Fruit fly (Drosophila melanogaster): ENCODE measurements around the gene CG7627.

The CG7627 gene

dm6 chr2L:8362273-8362954, at the start of gene CG7627:
TSS of gene CG7627 (minus strand) at chr2L:8362469.
- no peak for TF ChIP-seq psq (optimal IDR thresholded peaks at IDR 0.05)
- TF ChIP-seq Sin3A (optimal IDR thresholded peaks at IDR 0.05) = no peak
- TF ChIP-seq insv (optimal IDR thresholded peaks at IDR 0.05) = no peak
- TF ChIP-seq ttk (optimal IDR thresholded peaks at IDR 0.05) = no peak
- TF ChIP-seq h (optimal IDR thresholded peaks at IDR 0.05) = no peak
- TF ChIP-seq Myc (optimal IDR thresholded peaks at IDR 0.05) = no peak

- TF ChIP-seq insv (optimal IDR thresholded peaks at IDR 0.05) (no peak), psq (optimal IDR thresholded peaks at IDR 0.05) (no peak), ttk (optimal IDR thresholded peaks at IDR 0.05) (no peak), h (optimal IDR thresholded peaks at IDR 0.05) (no peak), Myc (optimal IDR thresholded peaks at IDR 0.05) (no peak), Sin3A (optimal IDR thresholded peaks at IDR 0.05) (no peak)
These were observed 49.3 kb upstream of the CG7627 start, which contains the start of gene Naglu for dm6 chr2L:8411530-8411929. TSS of gene Naglu (minus strand) at chr2L:8411868.

- TF ChIP-seq psq (optimal IDR thresholded peaks at IDR 0.05) (peak; percentile 68), Myc (optimal IDR thresholded peaks at IDR 0.05) (no peak)
These were observed 41.3 kb upstream of the CG7627 start, which contains the start of gene emb for dm6 chr2L:8403286-8404270. TSS of gene emb (plus strand) at chr2L:8403573.

dm6 chr2L:8402928-8403285, 40.6 kb upstream of the CG7627 start, which contains the start of gene fy:
TSS of gene fy (minus strand) at chr2L:8403280.
- TF ChIP-seq ttk (optimal IDR thresholded peaks at IDR 0.05) = no peak
- TF ChIP-seq psq (optimal IDR thresholded peaks at IDR 0.05) = no peak
- no peak for TF ChIP-seq Sin3A (optimal IDR thresholded peaks at IDR 0.05)
- TF ChIP-seq Myc (optimal IDR thresholded peaks at IDR 0.05) = no peak
- no peak for TF ChIP-seq h (optimal IDR thresholded peaks at IDR 0.05)

- TF ChIP-seq h (optimal IDR thresholded peaks at IDR 0.05) = no peak
These were observed 37.8 kb upstream of the CG7627 start, which contains the start of gene CG31898 for dm6 chr2L:8399863-8400598. TSS of gene CG31898 (plus strand) at chr2L:8400421.

dm6 chr2L:8398721-8399120, 36.5 kb upstream of the CG7627 start, which contains the start of gene CG13386:
TSS of gene CG13386 (plus strand) at chr2L:8399021.
- TF ChIP-seq psq (optimal IDR thresholded peaks at IDR 0.05) = no peak
- no peak for TF ChIP-seq ttk (optimal IDR thresholded peaks at IDR 0.05)

dm6 chr2L:8395996-8396699, 33.9 kb upstream of the CG7627 start, which contains the start of the genes Peritrophin-15a and CG13385:
TSS of gene Peritrophin-15a (minus strand) at chr2L:8396096.
TSS of gene CG13385 (plus strand) at chr2L:8396649.
- no peak for TF ChIP-seq Sin3A (optimal IDR thresholded peaks at IDR 0.05)
- TF ChIP-seq Myc (optimal IDR thresholded peaks at IDR 0.05) = no peak
- no peak for TF ChIP-seq psq (optimal IDR thresholded peaks at IDR 0.05)
- TF ChIP-seq ttk (optimal IDR thresholded peaks at IDR 0.05) = no peak
- no peak for TF ChIP-seq h (optimal IDR thresholded peaks at IDR 0.05)
- no peak for TF ChIP-seq insv (optimal IDR thresholded peaks at IDR 0.05)

dm6 chr2L:8394840-8395239, 32.6 kb upstream of the CG7627 start, which contains the start of gene Peritrophin-15b:
TSS of gene Peritrophin-15b (minus strand) at chr2L:8394940.
- TF ChIP-seq Myc (optimal IDR thresholded peaks at IDR 0.05) (no peak), insv (optimal IDR thresholded peaks at IDR 0.05) (no peak), psq (optimal IDR thresholded peaks at IDR 0.05) (no peak), ttk (optimal IDR thresholded peaks at IDR 0.05) (no peak), Sin3A (optimal IDR thresholded peaks at IDR 0.05) (no peak), h (optimal IDR thresholded peaks at IDR 0.05) (no peak)

- TF ChIP-seq insv (optimal IDR thresholded peaks at IDR 0.05) = no peak
- TF ChIP-seq h (optimal IDR thresholded peaks at IDR 0.05) = no peak
- no peak for TF ChIP-seq psq (optimal IDR thresholded peaks at IDR 0.05)
- TF ChIP-seq Myc (optimal IDR thresholded peaks at IDR 0.05) = no peak
- no peak for TF ChIP-seq ttk (optimal IDR thresholded peaks at IDR 0.05)
- TF ChIP-seq Sin3A (optimal IDR thresholded peaks at IDR 0.05) = no peak
These were observed 31.9 kb upstream of the CG7627 start, which contains the start of gene lectin-29Ca for dm6 chr2L:8394180-8394579. TSS of gene lectin-29Ca (minus strand) at chr2L:8394280.

- TF ChIP-seq ttk (optimal IDR thresholded peaks at IDR 0.05) (no peak), Sin3A (optimal IDR thresholded peaks at IDR 0.05) (no peak), Myc (optimal IDR thresholded peaks at IDR 0.05) (no peak), psq (optimal IDR thresholded peaks at IDR 0.05) (no peak), insv (optimal IDR thresholded peaks at IDR 0.05) (no peak), h (optimal IDR thresholded peaks at IDR 0.05) (no peak)
These were observed 30.9 kb upstream of the CG7627 start, which contains the start of gene Acp29AB for dm6 chr2L:8393122-8393521. TSS of gene Acp29AB (minus strand) at chr2L:8393222.

dm6 chr2L:8392298-8392697, 30.0 kb upstream of the CG7627 start, which contains the start of gene CG42820:
TSS of gene CG42820 (minus strand) at chr2L:8392398.
- no peak for TF ChIP-seq h (optimal IDR thresholded peaks at IDR 0.05)
- TF ChIP-seq psq (optimal IDR thresholded peaks at IDR 0.05) = no peak
